Fruit fly (Drosophila melanogaster): ENCODE results near the gene ND-42.

DNA sequence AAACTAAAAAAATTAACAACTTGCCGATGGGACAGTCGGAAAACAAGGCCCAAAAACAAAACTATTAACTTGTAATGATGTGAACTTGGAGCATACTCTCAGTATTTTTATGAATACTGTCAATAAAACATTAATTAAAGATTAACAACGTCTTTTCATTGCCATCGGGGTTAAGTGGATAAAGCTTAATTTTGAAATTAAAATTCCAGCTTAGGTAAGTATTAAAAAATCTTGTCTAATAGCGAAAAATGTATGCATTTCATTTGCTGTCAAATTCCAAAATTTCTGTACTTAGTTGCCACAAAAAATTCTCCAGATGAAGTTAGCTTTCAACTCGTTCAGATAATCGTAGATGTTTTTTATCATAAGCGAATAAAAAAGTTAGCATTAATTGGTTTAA is 13.1 kb upstream of the ND-42 start, which contains the start of gene Theg:
- no peak for TF ChIP-seq CG14655 (GFP tag; optimal IDR thresholded peaks at IDR 0.05)
- no peak for TF ChIP-seq D1 (tag; optimal IDR thresholded peaks at IDR 0.05)
- no peak for TF ChIP-seq CG10348 (GFP tag; IDR thresholded peaks at IDR 0.05)
- TF ChIP-seq Pif1B (GFP tag; optimal IDR thresholded peaks at IDR 0.05): no peak
- TF ChIP-seq CG13204 (GFP tag; optimal IDR thresholded peaks at IDR 0.05): no peak
- TF ChIP-seq Ets98B (GFP tag; IDR thresholded peaks at IDR 0.05): no peak
- no peak for TF ChIP-seq CG32121 (GFP tag; IDR thresholded peaks at IDR 0.05)

Data from whole organism, pupa.